Fruit fly (Drosophila melanogaster) whole organism, pupa: ENCODE measurements around the gene Nepl14.
A peak's percentile ranks its signal among the peaks of the same experiment; 100 is the strongest.

Source experiments
- CG10348 ChIP-seq: fragments of 200-800 bp; sonication (Bioruptor generic); IDR thresholded peaks from 2 replicates; pipeline ENCODE4 v1.3.6; 2022; ENCODE audit warnings: missing biosample characterization, missing genetic modification characterization
- CG12605 ChIP-seq: fragments of 200-800 bp; sonication (Bioruptor generic); IDR thresholded peaks from 2 replicates; pipeline ENCODE4 v1.3.6; 2022; ENCODE audit warnings: missing biosample characterization, missing genetic modification characterization
- CG13204 ChIP-seq: fragments of 200-800 bp; sonication (Bioruptor generic); optimal IDR thresholded peaks from 2 replicates; lab custom pipeline; 2018; ENCODE audit warnings: missing biosample characterization, mild to moderate bottlenecking, missing genetic modification characterization, moderate library complexity
- CG14655 ChIP-seq: fragments of 200-800 bp; sonication (Bioruptor generic); optimal IDR thresholded peaks from 3 replicates; lab custom pipeline; 2017; ENCODE audit warnings: mild to moderate bottlenecking, missing biosample characterization, missing genetic modification reagents, missing genetic modification characterization
- CG15710 ChIP-seq: fragments of 200-800 bp; sonication (Bioruptor generic); optimal IDR thresholded peaks from 2 replicates; lab custom pipeline; 2018; ENCODE audit warnings: missing biosample characterization, mild to moderate bottlenecking, missing genetic modification characterization, moderate library complexity
- CG17806 ChIP-seq: fragments of 200-800 bp; sonication (Bioruptor generic); optimal IDR thresholded peaks from 2 replicates; lab custom pipeline; 2018; ENCODE audit warnings: missing biosample characterization, mild to moderate bottlenecking, missing genetic modification characterization, moderate library complexity
- CG32121 ChIP-seq: fragments of 200-800 bp; sonication (Bioruptor generic); IDR thresholded peaks from 2 replicates; pipeline ENCODE4 v1.3.6; 2022; ENCODE audit warnings: missing biosample characterization, missing genetic modification characterization
- CG34367 ChIP-seq: fragments of 200-800 bp; sonication (Bioruptor generic); optimal IDR thresholded peaks from 2 replicates; lab custom pipeline; 2018; ENCODE audit warnings: missing biosample characterization, mild to moderate bottlenecking, missing genetic modification characterization
- CG4496 ChIP-seq: fragments of 200-800 bp; sonication (Bioruptor generic); IDR thresholded peaks from 3 replicates; pipeline ENCODE4 v1.3.6; 2022; ENCODE audit warnings: missing biosample characterization, missing genetic modification characterization
- CG8159 ChIP-seq: fragments of 200-800 bp; sonication (Bioruptor generic); optimal IDR thresholded peaks from 3 replicates; lab custom pipeline; 2018; ENCODE audit warnings: missing biosample characterization, mild to moderate bottlenecking, missing genetic modification characterization, moderate library complexity
- CG8301 ChIP-seq: fragments of 200-800 bp; sonication (Bioruptor generic); optimal IDR thresholded peaks from 2 replicates; lab custom pipeline; 2018; ENCODE audit warnings: missing biosample characterization, mild to moderate bottlenecking, missing genetic modification characterization
- CG9948 ChIP-seq: fragments of 200-800 bp; sonication (Bioruptor generic); optimal IDR thresholded peaks from 2 replicates; lab custom pipeline; 2018; ENCODE audit warnings: missing biosample characterization, mild to moderate bottlenecking, missing genetic modification characterization, moderate library complexity
- D1 ChIP-seq: fragments of 200-800 bp; sonication (Bioruptor generic); optimal IDR thresholded peaks from 2 replicates; lab custom pipeline; 2018; ENCODE audit warnings: missing biosample characterization, mild to moderate bottlenecking, missing genetic modification characterization, moderate library complexity
- EcR ChIP-seq: fragments of 200-800 bp; sonication (Bioruptor generic); optimal IDR thresholded peaks from 3 replicates; lab custom pipeline; 2019; ENCODE audit warnings: missing biosample characterization, missing genetic modification characterization, mild to moderate bottlenecking, moderate library complexity, missing genetic modification reagents
- Ets98B ChIP-seq: fragments of 200-800 bp; sonication (Bioruptor generic); IDR thresholded peaks from 2 replicates; pipeline ENCODE4 v1.3.6; 2022; ENCODE audit warnings: missing biosample characterization, missing genetic modification characterization
- Pif1A ChIP-seq: fragments of 200-800 bp; sonication (Bioruptor generic); optimal IDR thresholded peaks from 3 replicates; lab custom pipeline; 2016; ENCODE audit warnings: missing biosample characterization, missing genetic modification characterization
- Pif1B ChIP-seq: fragments of 200-800 bp; sonication (Bioruptor generic); optimal IDR thresholded peaks from 3 replicates; lab custom pipeline; 2016; ENCODE audit warnings: missing biosample characterization, missing genetic modification characterization
- Snoo ChIP-seq: fragments of 200-800 bp; sonication (Bioruptor generic); optimal IDR thresholded peaks from 3 replicates; lab custom pipeline; 2017; ENCODE audit warnings: missing biosample characterization, mild to moderate bottlenecking, missing genetic modification characterization, inconsistent platforms
- fd96Ca ChIP-seq: fragments of 200-800 bp; sonication (Bioruptor generic); IDR thresholded peaks from 3 replicates; pipeline ENCODE4 v1.3.6; 2022; ENCODE audit warnings: missing biosample characterization, missing genetic modification characterization
- gl ChIP-seq: fragments of 200-800 bp; sonication (Bioruptor generic); optimal IDR thresholded peaks from 2 replicates; lab custom pipeline; 2018; ENCODE audit warnings: missing biosample characterization, mild to moderate bottlenecking, missing genetic modification characterization
- rn ChIP-seq: fragments of 200-800 bp; sonication (Bioruptor generic); IDR thresholded peaks from 2 replicates; pipeline ENCODE4 v1.3.6; 2022; ENCODE audit warnings: missing biosample characterization, missing genetic modification characterization

The Nepl14 gene

dm6 chr3R:22769567-22769966 is 6.1 kb upstream of the Nepl14 start, which contains the start of gene CG43092:
Gene CG43092, minus strand, starts transcription at chr3R:22769667.
- no peak for TF ChIP-seq CG8301 (tag; lab: Kevin White, UChicago)
- TF ChIP-seq CG14655 (GFP tag; lab: Kevin White, UChicago), result no peak
- TF ChIP-seq CG17806 (tag; lab: Kevin White, UChicago), result no peak
- TF ChIP-seq CG4496 (GFP tag; lab: Robert Waterston, UW), result no peak
- TF ChIP-seq CG34367 (tag; lab: Kevin White, UChicago), result no peak
- no peak for TF ChIP-seq EcR
- TF ChIP-seq CG32121, result no peak
- TF ChIP-seq Pif1B (GFP tag; lab: Kevin White, UChicago), result no peak

DNA sequence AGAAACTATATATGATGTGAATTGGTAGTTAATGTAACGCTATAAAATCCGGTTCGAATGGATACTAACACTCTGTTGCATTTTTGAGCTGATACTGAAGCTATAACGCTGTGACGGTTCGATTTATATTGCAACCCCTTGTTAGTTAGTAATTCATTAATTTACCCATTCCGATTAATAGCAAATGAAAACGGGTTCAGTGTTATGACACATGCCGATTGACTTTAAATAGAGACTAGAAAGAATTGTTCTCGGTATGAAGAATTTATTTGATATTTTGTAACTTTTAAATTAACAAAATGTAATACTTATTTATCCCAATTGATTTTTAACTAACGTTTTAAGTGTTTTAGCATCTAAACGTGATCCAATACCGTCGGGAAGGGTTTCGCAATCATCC is 5.1 kb upstream of the Nepl14 start, which contains the start of gene CG43091:
Gene CG43091 (minus strand): TSS at position 101 of the 400 bp plus-strand sequence.
- TF ChIP-seq Ets98B (GFP tag; lab: Robert Waterston, UW), result no peak
- no peak for TF ChIP-seq CG32121
- TF ChIP-seq CG14655 (GFP tag; lab: Kevin White, UChicago), result no peak
- TF ChIP-seq CG34367 (tag; lab: Kevin White, UChicago), result no peak
- TF ChIP-seq CG15710 (tag; lab: Kevin White, UChicago), result no peak
- TF ChIP-seq Snoo, result no peak

dm6 chr3R:22767599-22767998 is 4.1 kb upstream of the Nepl14 start, which contains the start of gene CG13841:
Gene CG13841, minus strand, starts transcription at chr3R:22767699.
- TF ChIP-seq CG12605 (GFP tag; lab: Robert Waterston, UW) (no peak), CG14655 (GFP tag; lab: Kevin White, UChicago) (no peak), rn (GFP tag; lab: Robert Waterston, UW) (no peak), fd96Ca (GFP tag; lab: Robert Waterston, UW) (no peak), CG17806 (tag; lab: Kevin White, UChicago) (no peak)

DNA sequence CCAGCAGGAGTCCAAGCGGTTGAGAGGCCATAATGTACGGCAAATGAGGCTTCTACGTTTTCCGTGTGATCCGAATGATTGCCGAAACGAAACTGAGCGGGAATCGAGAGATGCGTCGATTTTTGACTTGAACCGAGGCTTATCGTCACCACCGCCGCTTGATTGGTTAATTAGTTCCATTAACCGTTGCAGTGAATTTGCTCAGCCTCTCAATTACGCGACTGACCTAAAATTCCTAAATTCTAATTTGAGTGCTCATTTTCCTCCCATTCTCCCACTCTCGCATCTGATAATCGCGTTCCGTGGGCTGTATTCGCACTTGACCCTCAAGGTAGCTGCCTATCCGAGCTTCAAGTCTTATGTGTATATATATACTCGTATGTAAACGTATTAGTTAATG is 2.6 kb upstream of the Nepl14 start, which contains the start of gene Nepl15:
Gene Nepl15 (minus strand): TSS at position 101 of the 400 bp plus-strand sequence.
- TF ChIP-seq EcR (no peak), CG4496 (GFP tag; lab: Robert Waterston, UW) (no peak), CG13204 (no peak), Snoo (no peak), CG14655 (GFP tag; lab: Kevin White, UChicago) (no peak), CG17806 (tag; lab: Kevin White, UChicago) (no peak), CG9948 (tag; lab: Kevin White, UChicago) (no peak), CG8301 (tag; lab: Kevin White, UChicago) (no peak), CG12605 (GFP tag; lab: Robert Waterston, UW) (no peak), gl (tag; lab: Kevin White, UChicago) (no peak), Ets98B (GFP tag; lab: Robert Waterston, UW) (no peak), CG8159 (tag; lab: Kevin White, UChicago) (no peak), rn (GFP tag; lab: Robert Waterston, UW) (no peak), D1 (no peak), CG15710 (tag; lab: Kevin White, UChicago) (no peak), CG32121 (no peak)

- TF ChIP-seq CG32121, result no peak
- TF ChIP-seq EcR, result no peak
- TF ChIP-seq CG17806 (tag; lab: Kevin White, UChicago), result no peak
- TF ChIP-seq CG8301 (tag; lab: Kevin White, UChicago), result no peak
- TF ChIP-seq CG10348, result no peak
- no peak for TF ChIP-seq Snoo
- no peak for TF ChIP-seq rn (GFP tag; lab: Robert Waterston, UW)
- no peak for TF ChIP-seq CG12605 (GFP tag; lab: Robert Waterston, UW)
- no peak for TF ChIP-seq CG34367 (tag; lab: Kevin White, UChicago)
- TF ChIP-seq CG13204, result no peak
- TF ChIP-seq fd96Ca (GFP tag; lab: Robert Waterston, UW), result no peak
- TF ChIP-seq CG15710 (tag; lab: Kevin White, UChicago), result no peak
- TF ChIP-seq Pif1B (GFP tag; lab: Kevin White, UChicago), result no peak
- no peak for TF ChIP-seq Pif1A (GFP tag; lab: Kevin White, UChicago)
- TF ChIP-seq CG4496 (GFP tag; lab: Robert Waterston, UW), result no peak
These were observed 2.5 kb downstream of the Nepl14 start, which contains the start of gene Nepl13 for dm6 chr3R:22760988-22761387. Gene Nepl13, minus strand, starts transcription at chr3R:22761076.

DNA sequence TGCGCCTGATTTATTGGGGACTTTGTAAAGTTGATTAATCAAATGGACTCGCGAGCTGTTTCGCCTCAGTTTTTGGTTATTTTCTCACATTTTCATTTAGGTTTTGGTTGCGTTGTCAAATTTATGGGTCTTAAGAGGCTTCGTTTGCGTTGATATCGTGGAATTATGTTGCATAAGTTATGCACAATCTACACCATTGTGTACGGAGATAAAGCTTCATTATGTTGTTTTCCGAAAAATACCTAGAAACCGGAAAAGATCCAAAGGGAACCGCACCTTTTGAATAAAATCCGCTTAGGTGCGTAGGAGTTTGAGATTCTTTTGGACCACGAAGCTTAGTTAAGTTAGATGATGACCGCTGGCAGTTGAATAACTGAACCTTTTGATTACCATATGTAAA is 6.4 kb downstream of the Nepl14 start:
- no peak for TF ChIP-seq CG14655 (GFP tag; lab: Kevin White, UChicago)
- TF ChIP-seq D1, result no peak
- TF ChIP-seq CG32121, result no peak
- no peak for TF ChIP-seq CG9948 (tag; lab: Kevin White, UChicago)
- TF ChIP-seq CG15710 (tag; lab: Kevin White, UChicago), result no peak
- no peak for TF ChIP-seq EcR
- no peak for TF ChIP-seq CG8159 (tag; lab: Kevin White, UChicago)
- no peak for TF ChIP-seq Pif1A (GFP tag; lab: Kevin White, UChicago)
- TF ChIP-seq, all 21 proteins: peak for 0

- TF ChIP-seq gl (tag; lab: Kevin White, UChicago) (no peak), CG8301 (tag; lab: Kevin White, UChicago) (no peak), Pif1B (GFP tag; lab: Kevin White, UChicago) (no peak), Snoo (no peak), EcR (no peak), D1 (no peak), CG12605 (GFP tag; lab: Robert Waterston, UW) (no peak), CG14655 (GFP tag; lab: Kevin White, UChicago) (no peak), CG10348 (no peak), Ets98B (GFP tag; lab: Robert Waterston, UW) (no peak), CG17806 (tag; lab: Kevin White, UChicago) (no peak), CG8159 (tag; lab: Kevin White, UChicago) (no peak), Pif1A (GFP tag; lab: Kevin White, UChicago) (no peak), CG15710 (tag; lab: Kevin White, UChicago) (no peak), CG13204 (no peak), CG34367 (tag; lab: Kevin White, UChicago) (no peak), CG32121 (peak; percentile 29; the same call in 1 of the 2 replicates), CG4496 (GFP tag; lab: Robert Waterston, UW) (peak; percentile 59; the same call in 1 of the 3 replicates), CG9948 (tag; lab: Kevin White, UChicago) (no peak), rn (GFP tag; lab: Robert Waterston, UW) (no peak), fd96Ca (GFP tag; lab: Robert Waterston, UW) (peak; percentile 39; the same call in 1 of the 3 replicates)
These were observed 7.2 kb downstream of the Nepl14 start for dm6 chr3R:22756289-22756688.
